Worm (Caenorhabditis elegans) whole organism, late embryonic: ENCODE data around the gene F21G4.6.

Experiments used
- ceh-14 ChIP-seq: sonication (generic microtip); optimal IDR thresholded peaks from 2 replicates; lab custom pipeline; 2016; ENCODE audit warnings: missing genotype, missing genetic modification characterization, missing compliant biosample characterization
- ceh-9 ChIP-seq: sonication (generic microtip); optimal IDR thresholded peaks from 2 replicates; lab custom pipeline; 2016; ENCODE audit warnings: mild to moderate bottlenecking, missing genetic modification characterization, inconsistent platforms, missing compliant biosample characterization
- fkh-10 ChIP-seq: fragments of 150-350 bp; optimal IDR thresholded peaks from 2 replicates; lab custom pipeline; 2014; ENCODE audit warnings: missing biosample characterization, missing genetic modification reagents, missing genetic modification characterization
- gmeb-2 ChIP-seq: sonication (generic microtip); optimal IDR thresholded peaks from 2 replicates; lab custom pipeline; 2016; ENCODE audit warnings: missing genetic modification characterization, inconsistent platforms, missing compliant biosample characterization
- hlh-30 ChIP-seq: sonication (generic microtip); optimal IDR thresholded peaks from 2 replicates; lab custom pipeline; 2017; ENCODE audit warnings: antibody characterized with exemption, missing genetic modification characterization, missing compliant biosample characterization; ENCODE audit not compliant: insufficient read depth
- lim-6 ChIP-seq: sonication (generic microtip); optimal IDR thresholded peaks from 2 replicates; lab custom pipeline; 2016; ENCODE audit warnings: missing genetic modification characterization, missing compliant biosample characterization
- nfya-1 ChIP-seq: sonication (generic microtip); optimal IDR thresholded peaks from 2 replicates; lab custom pipeline; 2017; ENCODE audit warnings: missing genetic modification characterization, mild to moderate bottlenecking, missing compliant biosample characterization, antibody characterized with exemption, moderate library complexity
- npax-4 ChIP-seq: sonication (generic microtip); optimal IDR thresholded peaks from 2 replicates; lab custom pipeline; 2016; ENCODE audit warnings: missing genetic modification characterization, missing compliant biosample characterization
- pha-4 ChIP-seq: fragments of 150-350 bp; optimal IDR thresholded peaks from 2 replicates; lab custom pipeline; 2018; ENCODE audit warnings: missing biosample characterization, missing genetic modification reagents, missing genetic modification characterization
- sox-4 ChIP-seq: sonication (generic microtip); optimal IDR thresholded peaks from 2 replicates; lab custom pipeline; 2017; ENCODE audit warnings: mild to moderate bottlenecking, missing genetic modification characterization, inconsistent platforms, missing compliant biosample characterization
- unc-42 ChIP-seq: sonication (generic microtip); optimal IDR thresholded peaks from 2 replicates; lab custom pipeline; 2016; ENCODE audit warnings: missing genotype, missing genetic modification characterization, missing compliant biosample characterization
- ztf-16 ChIP-seq: sonication (generic microtip); optimal IDR thresholded peaks from 2 replicates; lab custom pipeline; 2017; ENCODE audit warnings: missing genetic modification characterization, missing compliant biosample characterization

DNA sequence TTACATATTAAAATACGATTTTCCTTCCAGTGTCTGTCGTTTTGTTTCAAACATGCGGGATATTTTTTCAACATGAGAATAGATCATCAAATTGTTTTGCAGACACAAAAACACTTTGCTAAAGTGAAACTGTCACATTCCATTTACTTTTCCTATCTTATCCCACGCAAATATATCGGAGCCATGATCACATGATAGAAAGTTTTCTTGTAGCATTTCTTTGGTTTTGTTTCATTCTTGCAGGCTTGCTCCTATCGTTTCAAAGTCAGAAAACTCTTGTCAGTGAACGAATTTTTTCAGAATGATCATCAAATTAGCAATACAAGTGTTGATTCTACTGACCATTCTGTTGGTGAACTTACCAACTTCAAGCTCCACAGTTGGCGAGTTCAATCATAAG lies 4.0 kb upstream of the F21G4.6 start, which contains the start of gene C17G1.2:
- TF ChIP-seq npax-4: no peak
- TF ChIP-seq pha-4 (tag; lab: Kevin White, UChicago): no peak
- TF ChIP-seq ztf-16: no peak
- TF ChIP-seq unc-42 (tag; lab: Kevin White, UChicago): no peak
- no peak for TF ChIP-seq gmeb-2
- no peak for TF ChIP-seq ceh-9
- no peak for TF ChIP-seq nfya-1 (tag; lab: Kevin White, UChicago)
- TF ChIP-seq lim-6 (tag; lab: Kevin White, UChicago): no peak
- TF ChIP-seq sox-4 (tag; lab: Kevin White, UChicago): no peak
- TF ChIP-seq ceh-14 (tag; lab: Kevin White, UChicago): no peak
- TF ChIP-seq fkh-10: no peak
- no peak for TF ChIP-seq hlh-30 (tag; lab: Kevin White, UChicago)
